Fruit fly (Drosophila melanogaster): ENCODE measurements around the gene CG10343.

The CG10343 gene

DNA sequence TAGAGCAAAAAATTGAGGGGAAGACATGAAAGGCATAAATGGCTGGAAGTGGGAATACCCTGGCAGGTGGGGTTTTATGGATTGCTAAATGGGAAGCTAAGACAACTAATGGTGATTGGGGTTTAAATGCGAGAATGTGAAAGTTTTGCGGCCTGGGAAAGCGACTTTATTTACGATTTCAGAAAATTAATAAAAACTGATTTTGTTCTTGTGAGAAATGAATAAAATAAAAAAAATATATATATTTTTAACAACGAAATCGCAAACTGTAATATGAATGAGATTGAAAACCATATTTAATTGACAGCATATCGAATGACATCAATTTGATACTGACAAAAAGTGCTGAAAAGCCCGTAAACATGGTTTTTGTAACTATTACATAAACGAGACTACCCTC is 48.1 kb downstream of the CG10343 start:
- TF ChIP-seq gl (tag; optimal IDR thresholded peaks at IDR 0.05) (no peak), Pif1B (GFP tag; optimal IDR thresholded peaks at IDR 0.05) (no peak), CG14655 (GFP tag; optimal IDR thresholded peaks at IDR 0.05) (peak; percentile 66), CG34367 (tag; optimal IDR thresholded peaks at IDR 0.05) (no peak), CG8159 (tag; optimal IDR thresholded peaks at IDR 0.05) (no peak), CG4496 (GFP tag; IDR thresholded peaks at IDR 0.05) (no peak), CG32121 (GFP tag; IDR thresholded peaks at IDR 0.05) (no peak), CG8301 (tag; optimal IDR thresholded peaks at IDR 0.05) (peak; percentile 21), CG10348 (GFP tag; IDR thresholded peaks at IDR 0.05) (0 out of 2 replicates have a peak, but pooled peaks have one; percentile 12), CG9948 (tag; optimal IDR thresholded peaks at IDR 0.05) (no peak)

DNA sequence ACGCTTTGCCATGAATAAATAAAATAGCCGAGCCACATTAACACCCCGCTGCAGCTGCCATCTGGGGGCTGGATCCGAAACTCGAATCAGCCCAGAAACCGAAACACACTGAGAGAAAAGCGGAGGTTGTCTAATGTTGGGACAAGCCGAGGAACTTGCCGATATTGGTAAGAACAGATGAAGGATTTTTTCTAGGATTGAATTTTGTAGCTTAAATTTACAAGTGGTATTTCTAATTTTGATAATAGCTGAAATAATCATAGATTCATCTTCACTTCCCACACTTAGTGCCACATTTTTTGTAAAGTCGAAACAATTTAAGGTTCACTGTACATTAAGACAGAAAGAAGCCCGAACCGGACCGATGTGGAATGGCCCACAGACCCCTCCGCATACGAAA is 48.8 kb downstream of the CG10343 start:
- TF ChIP-seq Pif1A (GFP tag; optimal IDR thresholded peaks at IDR 0.05) (peak; percentile 46), Pif1B (GFP tag; optimal IDR thresholded peaks at IDR 0.05) (peak; percentile 29), CG8301 (tag; optimal IDR thresholded peaks at IDR 0.05) (peak; percentile 83), CG32121 (GFP tag; IDR thresholded peaks at IDR 0.05) (peak; percentile 77), CG14655 (GFP tag; optimal IDR thresholded peaks at IDR 0.05) (peak; percentile 86), CG8159 (tag; optimal IDR thresholded peaks at IDR 0.05) (peak; percentile 20), CG15710 (tag; optimal IDR thresholded peaks at IDR 0.05) (no peak), CG12605 (GFP tag; IDR thresholded peaks at IDR 0.05) (no peak; the same call in 1 of the 2 replicates), CG13204 (GFP tag; optimal IDR thresholded peaks at IDR 0.05) (no peak), D1 (tag; optimal IDR thresholded peaks at IDR 0.05) (peak; percentile 27), CG17806 (tag; optimal IDR thresholded peaks at IDR 0.05) (peak; percentile 42), CG9948 (tag; optimal IDR thresholded peaks at IDR 0.05) (peak; percentile 59), CG10348 (GFP tag; IDR thresholded peaks at IDR 0.05) (peak; percentile 71; the same call in 1 of the 2 replicates), Ets98B (GFP tag; IDR thresholded peaks at IDR 0.05) (peak; percentile 64), rn (GFP tag; IDR thresholded peaks at IDR 0.05) (peak; percentile 73; the same call in 1 of the 2 replicates), EcR (GFP tag; optimal IDR thresholded peaks at IDR 0.05) (no peak), gl (tag; optimal IDR thresholded peaks at IDR 0.05) (no peak), CG4496 (GFP tag; IDR thresholded peaks at IDR 0.05) (peak; percentile 67; the same call in 2 of the 3 replicates), Snoo (tag; optimal IDR thresholded peaks at IDR 0.05) (no peak), CG34367 (tag; optimal IDR thresholded peaks at IDR 0.05) (peak; percentile 7), fd96Ca (GFP tag; IDR thresholded peaks at IDR 0.05) (peak; percentile 81; the same call in 2 of the 3 replicates)

- TF ChIP-seq CG8301 (tag; optimal IDR thresholded peaks at IDR 0.05) (peak; percentile 77), CG17806 (tag; optimal IDR thresholded peaks at IDR 0.05) (no peak), EcR (GFP tag; optimal IDR thresholded peaks at IDR 0.05) (no peak), CG4496 (GFP tag; IDR thresholded peaks at IDR 0.05) (peak; percentile 63; the same call in 2 of the 3 replicates), CG14655 (GFP tag; optimal IDR thresholded peaks at IDR 0.05) (peak; percentile 86), CG10348 (GFP tag; IDR thresholded peaks at IDR 0.05) (no peak), Snoo (tag; optimal IDR thresholded peaks at IDR 0.05) (no peak), gl (tag; optimal IDR thresholded peaks at IDR 0.05) (no peak), D1 (tag; optimal IDR thresholded peaks at IDR 0.05) (no peak), CG34367 (tag; optimal IDR thresholded peaks at IDR 0.05) (peak; percentile 14), Pif1B (GFP tag; optimal IDR thresholded peaks at IDR 0.05) (peak; percentile 30), CG32121 (GFP tag; IDR thresholded peaks at IDR 0.05) (0 out of 2 replicates have a peak, but pooled peaks have one; percentile 23), CG8159 (tag; optimal IDR thresholded peaks at IDR 0.05) (no peak), Ets98B (GFP tag; IDR thresholded peaks at IDR 0.05) (no peak; the same call in 1 of the 2 replicates), CG12605 (GFP tag; IDR thresholded peaks at IDR 0.05) (peak; percentile 66; the same call in 1 of the 2 replicates), CG9948 (tag; optimal IDR thresholded peaks at IDR 0.05) (peak; percentile 60), rn (GFP tag; IDR thresholded peaks at IDR 0.05) (peak; percentile 64; the same call in 1 of the 2 replicates), CG13204 (GFP tag; optimal IDR thresholded peaks at IDR 0.05) (no peak), CG15710 (tag; optimal IDR thresholded peaks at IDR 0.05) (no peak), fd96Ca (GFP tag; IDR thresholded peaks at IDR 0.05) (no peak), Pif1A (GFP tag; optimal IDR thresholded peaks at IDR 0.05) (peak; percentile 41)
These were observed 49.5 kb downstream of the CG10343 start for dm6 chr2L:18752823-18753222.

- no peak; the same call in 1 of the 2 replicates for TF ChIP-seq Ets98B (GFP tag; IDR thresholded peaks at IDR 0.05)
- TF ChIP-seq CG34367 (tag; optimal IDR thresholded peaks at IDR 0.05), result no peak
- TF ChIP-seq fd96Ca (GFP tag; IDR thresholded peaks at IDR 0.05), result no peak
- TF ChIP-seq Pif1B (GFP tag; optimal IDR thresholded peaks at IDR 0.05), result no peak
These were observed 50.0 kb downstream of the CG10343 start for dm6 chr2L:18753242-18753641.

All from whole organism, pupa.